Fruit fly (Drosophila melanogaster): ENCODE results near the gene GluProRS.

The GluProRS gene

dm6 chr3R:23922502-23923350 lies 35.5 kb downstream of the GluProRS start, which contains the start of the genes sba and CG31141:
Gene sba (minus strand): TSS chr3R:23922973.
Gene CG31141 (plus strand): TSS chr3R:23923300.
- TF ChIP-seq EcR (GFP tag; optimal IDR thresholded peaks at IDR 0.05) = peak; percentile 24
- peak; percentile 58 for TF ChIP-seq Ets98B (GFP tag; IDR thresholded peaks at IDR 0.05)
- TF ChIP-seq gl (tag; optimal IDR thresholded peaks at IDR 0.05) = peak; percentile 36
- no peak for TF ChIP-seq CG10348 (GFP tag; IDR thresholded peaks at IDR 0.05)
- peak; percentile 57; the same call in 1 of the 2 replicates for TF ChIP-seq CG12605 (GFP tag; IDR thresholded peaks at IDR 0.05)
- TF ChIP-seq Snoo (tag; optimal IDR thresholded peaks at IDR 0.05) = peak; percentile 4
- no peak for TF ChIP-seq CG15710 (tag; optimal IDR thresholded peaks at IDR 0.05)
- peak; percentile 46 for TF ChIP-seq CG8159 (tag; optimal IDR thresholded peaks at IDR 0.05)
- TF ChIP-seq CG4496 (GFP tag; IDR thresholded peaks at IDR 0.05) = peak; percentile 55; the same call in 2 of the 3 replicates

- TF ChIP-seq Pif1B (GFP tag; optimal IDR thresholded peaks at IDR 0.05) = peak; percentile 50
- TF ChIP-seq Ets98B (GFP tag; IDR thresholded peaks at IDR 0.05) = peak; percentile 79
- no peak for TF ChIP-seq gl (tag; optimal IDR thresholded peaks at IDR 0.05)
- TF ChIP-seq CG8159 (tag; optimal IDR thresholded peaks at IDR 0.05) = peak; percentile 53
- TF ChIP-seq D1 (tag; optimal IDR thresholded peaks at IDR 0.05) = no peak
- no peak for TF ChIP-seq CG12605 (GFP tag; IDR thresholded peaks at IDR 0.05)
- TF ChIP-seq CG13204 (GFP tag; optimal IDR thresholded peaks at IDR 0.05) = peak; percentile 31
- no peak for TF ChIP-seq CG34367 (tag; optimal IDR thresholded peaks at IDR 0.05)
- TF ChIP-seq Snoo (tag; optimal IDR thresholded peaks at IDR 0.05) = no peak
- no peak for TF ChIP-seq CG10348 (GFP tag; IDR thresholded peaks at IDR 0.05)
- TF ChIP-seq CG8301 (tag; optimal IDR thresholded peaks at IDR 0.05) = peak; percentile 60
- TF ChIP-seq rn (GFP tag; IDR thresholded peaks at IDR 0.05) = 0 out of 2 replicates have a peak, but pooled peaks have one; percentile 36
- TF ChIP-seq CG9948 (tag; optimal IDR thresholded peaks at IDR 0.05) = peak; percentile 57
- peak; percentile 44 for TF ChIP-seq CG15710 (tag; optimal IDR thresholded peaks at IDR 0.05)
- TF ChIP-seq EcR (GFP tag; optimal IDR thresholded peaks at IDR 0.05) = peak; percentile 38
- TF ChIP-seq CG17806 (tag; optimal IDR thresholded peaks at IDR 0.05) = peak; percentile 70
- peak; percentile 70 for TF ChIP-seq CG32121 (GFP tag; IDR thresholded peaks at IDR 0.05)
- TF ChIP-seq CG14655 (GFP tag; optimal IDR thresholded peaks at IDR 0.05) = no peak
- TF ChIP-seq fd96Ca (GFP tag; IDR thresholded peaks at IDR 0.05) = peak; percentile 63; the same call in 1 of the 3 replicates
- peak; percentile 68; the same call in 2 of the 3 replicates for TF ChIP-seq CG4496 (GFP tag; IDR thresholded peaks at IDR 0.05)
- peak; percentile 62 for TF ChIP-seq Pif1A (GFP tag; optimal IDR thresholded peaks at IDR 0.05)
These were observed 36.3 kb downstream of the GluProRS start for dm6 chr3R:23921701-23922501.

DNA sequence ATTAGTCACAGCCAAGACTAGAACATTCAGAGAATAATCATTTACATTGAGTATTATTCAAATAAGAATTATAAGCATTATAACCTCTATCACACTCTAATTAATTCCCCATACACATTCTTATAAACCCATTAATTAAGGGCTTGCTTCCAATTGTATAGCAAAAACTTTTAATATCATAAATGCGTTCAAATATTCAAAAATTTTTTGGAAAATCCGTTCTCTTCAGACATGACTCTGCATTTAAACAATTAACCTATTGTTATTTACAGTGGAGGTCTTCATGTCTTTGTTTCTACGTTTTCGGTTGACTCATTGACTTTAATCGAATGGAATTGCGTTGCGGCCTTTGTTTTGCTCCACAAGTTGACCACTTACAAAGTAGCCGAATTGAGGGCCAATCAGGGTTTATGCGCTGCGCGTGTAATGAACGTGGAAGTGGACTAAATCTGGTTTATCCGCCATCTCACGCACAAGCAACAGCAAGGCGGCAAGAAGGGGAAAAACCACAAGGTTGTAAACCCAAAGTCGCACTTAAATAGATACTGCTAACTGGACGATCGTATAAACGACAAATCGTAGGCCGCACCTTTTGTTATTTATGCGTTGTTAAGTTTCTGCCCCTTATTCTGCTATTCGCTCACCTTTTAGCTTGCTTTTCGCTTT lies 37.2 kb downstream of the GluProRS start:
- no peak for TF ChIP-seq CG10348 (GFP tag; IDR thresholded peaks at IDR 0.05)
- no peak for TF ChIP-seq CG8301 (tag; optimal IDR thresholded peaks at IDR 0.05)
- peak; percentile 33 for TF ChIP-seq CG9948 (tag; optimal IDR thresholded peaks at IDR 0.05)
- TF ChIP-seq CG8159 (tag; optimal IDR thresholded peaks at IDR 0.05) = peak; percentile 51
- TF ChIP-seq gl (tag; optimal IDR thresholded peaks at IDR 0.05) = peak; percentile 44
- peak; percentile 74 for TF ChIP-seq CG4496 (GFP tag; IDR thresholded peaks at IDR 0.05)
- peak; percentile 62; the same call in 2 of the 3 replicates for TF ChIP-seq fd96Ca (GFP tag; IDR thresholded peaks at IDR 0.05)
- TF ChIP-seq CG32121 (GFP tag; IDR thresholded peaks at IDR 0.05) = peak; percentile 24; the same call in 1 of the 2 replicates
- TF ChIP-seq Ets98B (GFP tag; IDR thresholded peaks at IDR 0.05) = peak; percentile 52
- TF ChIP-seq CG34367 (tag; optimal IDR thresholded peaks at IDR 0.05) = peak; percentile 37
- peak; percentile 52 for TF ChIP-seq Snoo (tag; optimal IDR thresholded peaks at IDR 0.05)
- TF ChIP-seq EcR (GFP tag; optimal IDR thresholded peaks at IDR 0.05) = peak; percentile 62
- no peak for TF ChIP-seq CG13204 (GFP tag; optimal IDR thresholded peaks at IDR 0.05)
- TF ChIP-seq CG12605 (GFP tag; IDR thresholded peaks at IDR 0.05) = no peak
- TF ChIP-seq Pif1A (GFP tag; optimal IDR thresholded peaks at IDR 0.05) = peak; percentile 6
- peak; percentile 36 for TF ChIP-seq CG17806 (tag; optimal IDR thresholded peaks at IDR 0.05)
- TF ChIP-seq CG15710 (tag; optimal IDR thresholded peaks at IDR 0.05) = peak; percentile 58

DNA sequence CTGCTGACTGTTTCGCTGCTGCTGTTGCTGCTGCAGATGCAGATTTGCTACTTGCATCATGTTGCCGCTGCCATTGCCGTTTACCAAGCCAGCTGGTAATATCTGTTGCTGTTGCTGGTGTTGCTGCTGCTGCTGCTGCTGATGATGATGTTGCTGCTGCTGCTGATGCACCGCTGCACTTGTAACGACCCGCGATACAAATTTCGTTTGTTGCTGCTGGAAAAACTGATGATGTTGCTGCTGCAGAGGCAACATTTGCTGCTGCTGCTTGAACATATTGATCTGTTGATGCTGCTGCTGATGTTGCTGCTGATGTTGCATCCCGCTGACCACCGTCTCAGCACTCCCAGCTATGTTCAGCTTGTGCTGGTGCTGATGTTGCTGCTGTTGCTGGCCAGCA lies 37.8 kb downstream of the GluProRS start:
- TF ChIP-seq CG8159 (tag; optimal IDR thresholded peaks at IDR 0.05) = no peak
- TF ChIP-seq D1 (tag; optimal IDR thresholded peaks at IDR 0.05) = no peak
- TF ChIP-seq Snoo (tag; optimal IDR thresholded peaks at IDR 0.05) = no peak
- TF ChIP-seq CG9948 (tag; optimal IDR thresholded peaks at IDR 0.05) = no peak

dm6 chr3R:23919366-23919765 lies 38.8 kb downstream of the GluProRS start:
- TF ChIP-seq Pif1A (GFP tag; optimal IDR thresholded peaks at IDR 0.05) (no peak), fd96Ca (GFP tag; IDR thresholded peaks at IDR 0.05) (no peak), gl (tag; optimal IDR thresholded peaks at IDR 0.05) (peak; percentile 5), rn (GFP tag; IDR thresholded peaks at IDR 0.05) (no peak), CG17806 (tag; optimal IDR thresholded peaks at IDR 0.05) (no peak), CG9948 (tag; optimal IDR thresholded peaks at IDR 0.05) (no peak), CG8159 (tag; optimal IDR thresholded peaks at IDR 0.05) (no peak), CG14655 (GFP tag; optimal IDR thresholded peaks at IDR 0.05) (no peak)

Measured in whole organism, pupa.